Fruit fly (Drosophila melanogaster): Measurements from ENCODE around the gene Tap42.

dm6 chr2L:13378488-13378964, 11.1 kb downstream of the Tap42 start, which contains the start of the genes CG9302 and beta'COP:
- TF ChIP-seq fd96Ca (GFP tag; IDR thresholded peaks at IDR 0.05) (0 out of 3 replicates have a peak, but pooled peaks have one; percentile 43), rn (GFP tag; IDR thresholded peaks at IDR 0.05) (no peak), CG15710 (tag; optimal IDR thresholded peaks at IDR 0.05) (peak; percentile 86), gl (tag; optimal IDR thresholded peaks at IDR 0.05) (no peak), EcR (GFP tag; optimal IDR thresholded peaks at IDR 0.05) (no peak), CG12605 (GFP tag; IDR thresholded peaks at IDR 0.05) (no peak), Snoo (tag; optimal IDR thresholded peaks at IDR 0.05) (peak; percentile 57)

All from whole organism, pupa.